In genomic region chrX:11093985-11094593, ce11 we compare ENCODE assay signal across 4 worm cellular contexts.
TF ChIP-seq lines count a peak whose summit lies in the region.

No protein-coding gene starts in this region.

TF ChIP-seq in whole organism, L2 larva, 48 proteins besides CTCF, POLR2A, EP300 and RAD21 (continued from another document):
- TF ChIP-seq nhr-237 (tag; optimal IDR thresholded peaks at IDR 0.05; lab: Kevin White, UChicago) (peak; percentile 100), crh-2 (tag; optimal IDR thresholded peaks at IDR 0.05; lab: Kevin White, UChicago) (peak; percentile 100), gmeb-1 (tag; optimal IDR thresholded peaks at IDR 0.05; lab: Kevin White, UChicago) (peak; percentile 97), sma-9 (GFP tag; optimal IDR thresholded peaks at IDR 0.05; lab: Kevin White, UChicago) (peak; percentile 100), sma-9 (tag; optimal IDR thresholded peaks at IDR 0.05; lab: Kevin White, UChicago) (peak; percentile 94), ztf-11 (tag; optimal IDR thresholded peaks at IDR 0.05; lab: Kevin White, UChicago) (peak; percentile 84), dmd-4 (tag; optimal IDR thresholded peaks at IDR 0.05; lab: Kevin White, UChicago) (peak; percentile 85), unc-62 (GFP tag; optimal IDR thresholded peaks at IDR 0.05; lab: Kevin White, UChicago) (peak; percentile 99), aly-2 (tag; optimal IDR thresholded peaks at IDR 0.05; lab: Kevin White, UChicago) (peak; percentile 67), Y55F3AM.14 (GFP tag; optimal IDR thresholded peaks at IDR 0.05; lab: Kevin White, UChicago) (peak; percentile 97), nhr-10 (tag; optimal IDR thresholded peaks at IDR 0.05; lab: Kevin White, UChicago) (peak; percentile 100), elt-3 (tag; optimal IDR thresholded peaks at IDR 0.05; lab: Kevin White, UChicago) (peak; percentile 100), unc-39 (tag; optimal IDR thresholded peaks at IDR 0.05; lab: Kevin White, UChicago) (peak; percentile 98), nhr-11 (tag; optimal IDR thresholded peaks at IDR 0.05; lab: Kevin White, UChicago) (peak; percentile 85), nhr-21 (tag; optimal IDR thresholded peaks at IDR 0.05; lab: Kevin White, UChicago) (peak; percentile 100), lin-39 (tag; optimal IDR thresholded peaks at IDR 0.05; lab: Kevin White, UChicago) (peak; percentile 100), nhr-77 (tag; optimal IDR thresholded peaks at IDR 0.05; lab: Kevin White, UChicago) (peak; percentile 100), C34F6.9 (tag; optimal IDR thresholded peaks at IDR 0.05; lab: Kevin White, UChicago) (peak; percentile 100), skn-1 (tag; optimal IDR thresholded peaks at IDR 0.05; lab: Kevin White, UChicago) (peak; percentile 93), lsy-2 (tag; optimal IDR thresholded peaks at IDR 0.05; lab: Kevin White, UChicago) (peak; percentile 97 to 98), mdl-1 (tag; optimal IDR thresholded peaks at IDR 0.05; lab: Kevin White, UChicago) (peak; percentile 95 to 97), nhr-23 (tag; optimal IDR thresholded peaks at IDR 0.05; lab: Kevin White, UChicago) (peak; percentile 56), snpc-4 (tag; optimal IDR thresholded peaks at IDR 0.05; lab: Kevin White, UChicago) (peak; percentile 94), egl-27 (tag; optimal IDR thresholded peaks at IDR 0.05; lab: Kevin White, UChicago) (peak; percentile 100), ceh-82 (tag; optimal IDR thresholded peaks at IDR 0.05; lab: Kevin White, UChicago) (peak; percentile 99), zag-1 (tag; optimal IDR thresholded peaks at IDR 0.05; lab: Kevin White, UChicago) (peak; percentile 100), ztf-4 (tag; optimal IDR thresholded peaks at IDR 0.05; lab: Kevin White, UChicago) (peak; percentile 99)

TF ChIP-seq in whole organism, L4 larva, 104 proteins besides CTCF, POLR2A, EP300 and RAD21 (continued from another document and continues in another):
- TF ChIP-seq F26F4.8 (GFP tag; conservative IDR thresholded peaks at IDR 0.05; lab: Robert Waterston, UW), result no peak
- TF ChIP-seq unc-62 (GFP tag; optimal IDR thresholded peaks at IDR 0.05 in 1 of 2; lab: Kevin White, UChicago), result peak; percentile 72 to 100
- peak; percentile 69 for TF ChIP-seq unc-62 (tag; optimal IDR thresholded peaks at IDR 0.05; lab: Kevin White, UChicago)
- peak; percentile 100 for TF ChIP-seq fos-1 (tag; optimal IDR thresholded peaks at IDR 0.05; lab: Kevin White, UChicago)
- TF ChIP-seq hif-1 (tag; optimal IDR thresholded peaks at IDR 0.05; lab: Kevin White, UChicago), result peak; percentile 87 to 91
- TF ChIP-seq skn-1 (tag; optimal IDR thresholded peaks at IDR 0.05; lab: Kevin White, UChicago), result peak; percentile 93
- TF ChIP-seq zfp-2 (tag; optimal IDR thresholded peaks at IDR 0.05; lab: Kevin White, UChicago), result peak; percentile 90
- peak; percentile 99 for TF ChIP-seq duxl-1 (tag; optimal IDR thresholded peaks at IDR 0.05; lab: Kevin White, UChicago; ENCODE audit: poor library complexity)
- TF ChIP-seq nhr-10 (tag; optimal IDR thresholded peaks at IDR 0.05; lab: Kevin White, UChicago), result peak; percentile 100
- TF ChIP-seq mxl-3 (GFP tag; optimal IDR thresholded peaks at IDR 0.05; lab: Kevin White, UChicago), result peak; percentile 98
- TF ChIP-seq F37D6.2 (tag; optimal IDR thresholded peaks at IDR 0.05; lab: Kevin White, UChicago), result peak; percentile 100
- peak; percentile 99 for TF ChIP-seq spr-3 (GFP tag; optimal IDR thresholded peaks at IDR 0.05; lab: Kevin White, UChicago)
- TF ChIP-seq nhr-237 (tag; optimal IDR thresholded peaks at IDR 0.05; lab: Kevin White, UChicago), result peak; percentile 98
- TF ChIP-seq mep-1 (tag; optimal IDR thresholded peaks at IDR 0.05; lab: Kevin White, UChicago), result peak; percentile 100
- TF ChIP-seq mdl-1 (tag; optimal IDR thresholded peaks at IDR 0.05; lab: Kevin White, UChicago), result peak; percentile 94 to 97
- TF ChIP-seq nhr-25 (tag; optimal IDR thresholded peaks at IDR 0.05; lab: Kevin White, UChicago; ENCODE audit: borderline replicate concordance, insufficient read depth), result peak; percentile 98
- peak; percentile 31 for TF ChIP-seq snpc-4 (tag; optimal IDR thresholded peaks at IDR 0.05; lab: Kevin White, UChicago)
- no peak; the same call in 1 of the 2 replicates for TF ChIP-seq Y48G9A.11 (GFP tag; IDR thresholded peaks at IDR 0.05; lab: Robert Waterston, UW)
- peak; percentile 94 for TF ChIP-seq D1046.2 (GFP tag; IDR thresholded peaks at IDR 0.05; lab: Robert Waterston, UW)
- peak; percentile 70 for TF ChIP-seq F49E8.2 (tag; optimal IDR thresholded peaks at IDR 0.05; lab: Kevin White, UChicago; ENCODE audit: borderline replicate concordance)
- peak; percentile 99 for TF ChIP-seq daf-19 (GFP tag; conservative IDR thresholded peaks at IDR 0.05; lab: Robert Waterston, UW)
- TF ChIP-seq ztf-11 (tag; optimal IDR thresholded peaks at IDR 0.05; lab: Kevin White, UChicago), result peak; percentile 100
- peak; percentile 99 for TF ChIP-seq vab-7 (GFP tag; IDR thresholded peaks at IDR 0.05; lab: Robert Waterston, UW)
- peak; percentile 99 for TF ChIP-seq ceh-20 (GFP tag; IDR thresholded peaks at IDR 0.05; lab: Robert Waterston, UW)
- peak; percentile 95 for TF ChIP-seq gei-8 (GFP tag; optimal IDR thresholded peaks at IDR 0.05; lab: Kevin White, UChicago)
- peak; percentile 95 for TF ChIP-seq dmd-9 (GFP tag; IDR thresholded peaks at IDR 0.05; lab: Robert Waterston, UW)
- peak; percentile 98 for TF ChIP-seq tra-1 (GFP tag; IDR thresholded peaks at IDR 0.05; lab: Robert Waterston, UW)
- peak; percentile 98 for TF ChIP-seq F10B5.3 (tag; optimal IDR thresholded peaks at IDR 0.05; lab: Kevin White, UChicago)
- TF ChIP-seq tag-97 (GFP tag; IDR thresholded peaks at IDR 0.05; lab: Robert Waterston, UW), result peak; percentile 97
- TF ChIP-seq nhr-28 (tag; optimal IDR thresholded peaks at IDR 0.05; lab: Kevin White, UChicago), result peak; percentile 98
- TF ChIP-seq egl-27 (tag; optimal IDR thresholded peaks at IDR 0.05; lab: Kevin White, UChicago), result peak; percentile 97
- TF ChIP-seq nhr-6 (tag; optimal IDR thresholded peaks at IDR 0.05; lab: Kevin White, UChicago), result peak; percentile 99
- peak; percentile 72 for TF ChIP-seq lim-7 (GFP tag; IDR thresholded peaks at IDR 0.05; lab: Robert Waterston, UW)
- TF ChIP-seq aly-2 (tag; optimal IDR thresholded peaks at IDR 0.05; lab: Kevin White, UChicago), result peak; percentile 73
- peak; percentile 94 for TF ChIP-seq lir-3 (tag; optimal IDR thresholded peaks at IDR 0.05; lab: Kevin White, UChicago)

TF ChIP-seq in whole organism, late embryonic, 69 proteins besides CTCF, POLR2A, EP300 and RAD21 (continued from another document and continues in another):
- TF ChIP-seq nhr-232 (tag; optimal IDR thresholded peaks at IDR 0.05; lab: Kevin White, UChicago) (peak; percentile 38), eyg-1 (tag; optimal IDR thresholded peaks at IDR 0.05; lab: Kevin White, UChicago) (peak; percentile 35), pat-9 (tag; optimal IDR thresholded peaks at IDR 0.05; lab: Kevin White, UChicago) (peak; percentile 54), ref-2 (tag; optimal IDR thresholded peaks at IDR 0.05; lab: Kevin White, UChicago) (peak; percentile 98), dve-1 (tag; optimal IDR thresholded peaks at IDR 0.05; lab: Kevin White, UChicago) (peak; percentile 99), hlh-30 (tag; optimal IDR thresholded peaks at IDR 0.05; lab: Kevin White, UChicago; ENCODE audit: insufficient read depth) (peak; percentile 57), ttx-3 (tag; optimal IDR thresholded peaks at IDR 0.05; lab: Kevin White, UChicago) (peak; percentile 76), unc-86 (tag; optimal IDR thresholded peaks at IDR 0.05; lab: Kevin White, UChicago) (peak; percentile 95), sox-4 (tag; optimal IDR thresholded peaks at IDR 0.05; lab: Kevin White, UChicago) (peak; percentile 46), pha-2 (tag; optimal IDR thresholded peaks at IDR 0.05; lab: Kevin White, UChicago) (no peak), ceh-48 (tag; optimal IDR thresholded peaks at IDR 0.05; lab: Kevin White, UChicago) (peak; percentile 100), C08G9.2 (tag; optimal IDR thresholded peaks at IDR 0.05; lab: Kevin White, UChicago) (peak; percentile 87), ceh-34 (tag; optimal IDR thresholded peaks at IDR 0.05; lab: Kevin White, UChicago) (peak; percentile 99), pag-3 (tag; optimal IDR thresholded peaks at IDR 0.05; lab: Kevin White, UChicago; ENCODE audit: borderline replicate concordance) (peak; percentile 39), ceh-30 (tag; optimal IDR thresholded peaks at IDR 0.05; lab: Kevin White, UChicago) (peak; percentile 98), F13H6.1 (tag; optimal IDR thresholded peaks at IDR 0.05; lab: Kevin White, UChicago) (peak; percentile 88), K09A11.1 (tag; optimal IDR thresholded peaks at IDR 0.05; lab: Kevin White, UChicago; ENCODE audit: insufficient read depth) (peak; percentile 84), hlh-15 (tag; optimal IDR thresholded peaks at IDR 0.05; lab: Kevin White, UChicago) (peak; percentile 89), ahr-1 (tag; optimal IDR thresholded peaks at IDR 0.05; lab: Kevin White, UChicago) (peak; percentile 26), pqm-1 (tag; optimal IDR thresholded peaks at IDR 0.05; lab: Kevin White, UChicago) (peak; percentile 97), dmd-4 (tag; optimal IDR thresholded peaks at IDR 0.05; lab: Kevin White, UChicago; ENCODE audit: borderline replicate concordance) (peak; percentile 88), lin-11 (tag; optimal IDR thresholded peaks at IDR 0.05; lab: Kevin White, UChicago) (peak; percentile 52), ceh-24 (tag; optimal IDR thresholded peaks at IDR 0.05; lab: Kevin White, UChicago) (no peak), pros-1 (tag; optimal IDR thresholded peaks at IDR 0.05; lab: Kevin White, UChicago) (peak; percentile 98), syd-9 (tag; optimal IDR thresholded peaks at IDR 0.05; lab: Kevin White, UChicago) (peak; percentile 94), ceh-22 (tag; optimal IDR thresholded peaks at IDR 0.05; lab: Kevin White, UChicago) (peak; percentile 94), fkh-6 (tag; optimal IDR thresholded peaks at IDR 0.05; lab: Kevin White, UChicago) (peak; percentile 66), unc-42 (tag; optimal IDR thresholded peaks at IDR 0.05; lab: Kevin White, UChicago) (peak; percentile 98), K02D7.2 (tag; optimal IDR thresholded peaks at IDR 0.05; lab: Kevin White, UChicago) (peak; percentile 63), ceh-45 (GFP tag; IDR thresholded peaks at IDR 0.05; lab: Robert Waterston, UW) (peak; percentile 69; the same call in 1 of the 2 replicates), odd-2 (tag; optimal IDR thresholded peaks at IDR 0.05; lab: Kevin White, UChicago) (no peak), nhr-11 (tag; optimal IDR thresholded peaks at IDR 0.05; lab: Kevin White, UChicago) (peak; percentile 95), sdc-2 (tag; optimal IDR thresholded peaks at IDR 0.05; lab: Kevin White, UChicago) (peak; percentile 100), zip-5 (tag; optimal IDR thresholded peaks at IDR 0.05; lab: Kevin White, UChicago) (peak; percentile 36), hlh-8 (tag; optimal IDR thresholded peaks at IDR 0.05; lab: Kevin White, UChicago) (peak; percentile 48), tbx-7 (tag; optimal IDR thresholded peaks at IDR 0.05; lab: Kevin White, UChicago) (peak; percentile 78), ets-4 (tag; optimal IDR thresholded peaks at IDR 0.05; lab: Kevin White, UChicago) (peak; percentile 74)

TF ChIP-seq in whole organism, mixed stage, embryonic, 35 proteins besides CTCF, POLR2A, EP300 and RAD21 (continued from another document):
- TF ChIP-seq nhr-237 (tag; optimal IDR thresholded peaks at IDR 0.05; lab: Kevin White, UChicago), result peak; percentile 100
- peak; percentile 92 for TF ChIP-seq hlh-1 (tag; optimal IDR thresholded peaks at IDR 0.05; lab: Kevin White, UChicago)
- TF ChIP-seq M03D4.4 (tag; optimal IDR thresholded peaks at IDR 0.05; lab: Kevin White, UChicago), result peak; percentile 82
- TF ChIP-seq ceh-39 (tag; optimal IDR thresholded peaks at IDR 0.05; lab: Kevin White, UChicago), result peak; percentile 91
- TF ChIP-seq nhr-76 (tag; optimal IDR thresholded peaks at IDR 0.05; lab: Kevin White, UChicago), result peak; percentile 53
- TF ChIP-seq lin-13 (tag; optimal IDR thresholded peaks at IDR 0.05; lab: Kevin White, UChicago), result peak; percentile 94
- TF ChIP-seq blmp-1 (tag; optimal IDR thresholded peaks at IDR 0.05; lab: Kevin White, UChicago), result peak; percentile 58
